Worm (Caenorhabditis elegans) whole organism, early embryonic: ENCODE measurements around the gene R11E3.19.
"Not testable (repeated sequence)": the region's sequence is repeated elsewhere in the genome, so short reads cannot be mapped to it uniquely, and the experiment has no call there.

ENCODE experiments used
- B0310.2 ChIP-seq: sonication (generic microtip); optimal IDR thresholded peaks from 2 replicates; lab custom pipeline; 2016; ENCODE audit warnings: mild to moderate bottlenecking, missing genetic modification characterization, missing compliant biosample characterization
- F13C5.2 ChIP-seq: sonication (generic microtip); optimal IDR thresholded peaks from 2 replicates; lab custom pipeline; 2017; ENCODE audit warnings: mild to moderate bottlenecking, missing genetic modification characterization, inconsistent platforms, missing compliant biosample characterization
- ama-1 ChIP-seq: fragments of 150-350 bp; optimal IDR thresholded peaks from 2 replicates; lab custom pipeline; 2014
- tbx-11 ChIP-seq: fragments of 200-800 bp; sonication (Bioruptor generic); IDR thresholded peaks from 2 replicates; pipeline ENCODE4 v1.3.6; 2022; ENCODE audit warnings: missing genetic modification characterization, missing compliant biosample characterization

- not testable (repeated sequence) for TF ChIP-seq ama-1 (lab: Kevin White, UChicago); tbx-11; F13C5.2 (tag; lab: Kevin White, UChicago); B0310.2 (tag; lab: Kevin White, UChicago)
Measured at ce11 chrIV:4725478-4725920, 50.4 kb downstream of the R11E3.19 start.
